Fruit fly (Drosophila melanogaster): Measurements from ENCODE around the gene Dys.
A peak's percentile ranks its signal among the peaks of the same experiment; 100 is the strongest.

The Dys gene

DNA sequence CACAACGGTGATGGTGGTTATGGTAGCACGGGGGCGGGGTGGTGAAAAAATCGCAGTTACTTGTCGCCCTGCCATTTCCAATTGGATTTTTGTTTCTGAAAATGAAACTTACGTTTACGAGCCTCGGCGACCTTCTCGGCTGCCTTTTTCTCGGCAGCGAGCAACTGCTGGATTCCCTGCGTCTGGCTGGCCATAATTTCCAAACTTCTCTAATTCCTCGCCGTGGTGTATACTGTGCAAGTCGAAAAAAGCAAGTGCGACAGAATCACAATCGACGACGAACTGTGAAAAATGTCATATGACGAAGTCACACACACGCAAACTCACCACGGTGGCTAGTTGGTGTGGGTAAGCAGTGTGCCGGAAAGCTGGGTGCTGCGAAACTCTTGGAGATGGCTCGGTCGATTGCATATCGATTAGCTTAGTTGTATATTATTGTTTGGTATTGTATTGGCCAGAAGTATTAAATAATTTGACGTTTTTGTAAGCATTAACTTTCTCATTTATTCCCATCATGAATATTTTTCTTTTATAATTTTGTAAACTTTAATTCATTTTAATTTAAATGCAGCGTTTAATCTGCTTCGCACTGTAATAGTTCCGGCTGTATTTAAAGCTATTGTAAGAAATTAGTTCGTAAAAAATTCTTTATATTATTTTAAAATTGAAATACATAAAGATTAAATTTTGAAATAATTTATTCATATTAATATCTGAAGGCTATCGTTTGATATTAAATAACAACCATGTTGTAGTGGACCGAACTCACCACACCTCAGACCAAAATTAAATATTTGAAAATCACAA is 183.4 kb downstream of the Dys start, which contains the start of gene Vha13 (continued):
- TF ChIP-seq insv (GFP tag; optimal IDR thresholded peaks at IDR 0.05), result peak; percentile 67 to 93
- TF ChIP-seq dysf (GFP tag; IDR thresholded peaks at IDR 0.05), result peak; percentile 63; the same call in 2 of the 3 replicates
- peak; percentile 26 for TF ChIP-seq CG33213 (GFP tag; optimal IDR thresholded peaks at IDR 0.05)
- peak; percentile 16 for TF ChIP-seq CG7786 (GFP tag; optimal IDR thresholded peaks at IDR 0.05)
- TF ChIP-seq CG7987 (GFP tag; optimal IDR thresholded peaks at IDR 0.05), result peak; percentile 57
- no peak for TF ChIP-seq D19A (tag; optimal IDR thresholded peaks at IDR 0.05)
- TF ChIP-seq CG6175 (GFP tag; IDR thresholded peaks at IDR 0.05), result no peak
- peak; percentile 82 for TF ChIP-seq Opbp (GFP tag; IDR thresholded peaks at IDR 0.05; ENCODE audit: partially characterized antibody)
- no peak; the same call in none of the 2 replicates for TF ChIP-seq sna (GFP tag; IDR thresholded peaks at IDR 0.05; ENCODE audit: partially characterized antibody)
- no peak for TF ChIP-seq CG8765 (GFP tag; IDR thresholded peaks at IDR 0.05)
- TF ChIP-seq CG17385 (GFP tag; optimal IDR thresholded peaks at IDR 0.05), result peak; percentile 37
- TF ChIP-seq E2f2 (GFP tag; IDR thresholded peaks at IDR 0.05), result no peak; the same call in 1 of the 2 replicates
- peak; percentile 86 for TF ChIP-seq CG34376 (GFP tag; optimal IDR thresholded peaks at IDR 0.05)
- TF ChIP-seq CG2202 (tag; optimal IDR thresholded peaks at IDR 0.05), result no peak
- peak; percentile 48 for TF ChIP-seq maf-S (GFP tag; optimal IDR thresholded peaks at IDR 0.05)
- no peak for TF ChIP-seq CG13123 (GFP tag; optimal IDR thresholded peaks at IDR 0.05)
- peak; percentile 82 for TF ChIP-seq CG6791 (GFP tag; IDR thresholded peaks at IDR 0.05; ENCODE audit: partially characterized antibody)
- TF ChIP-seq Dip3 (GFP tag; optimal IDR thresholded peaks at IDR 0.05), result peak; percentile 23
- TF ChIP-seq CG2678 (tag; optimal IDR thresholded peaks at IDR 0.05), result no peak
- peak; percentile 51; the same call in 1 of the 3 replicates for TF ChIP-seq Mrtf (GFP tag; IDR thresholded peaks at IDR 0.05)
- peak; percentile 21 for TF ChIP-seq Meics (GFP tag; optimal IDR thresholded peaks at IDR 0.05)
- TF ChIP-seq vfl (GFP tag; optimal IDR thresholded peaks at IDR 0.05), result peak; percentile 10
- TF ChIP-seq sd (tag; optimal IDR thresholded peaks at IDR 0.05), result peak; percentile 47
- no peak for TF ChIP-seq NC2α (GFP tag; optimal IDR thresholded peaks at IDR 0.05)
- peak; percentile 55 for TF ChIP-seq CG14441 (GFP tag; IDR thresholded peaks at IDR 0.05)
- TF ChIP-seq H2.0 (GFP tag; IDR thresholded peaks at IDR 0.05), result peak; percentile 55
- TF ChIP-seq CG8290 (GFP tag; optimal IDR thresholded peaks at IDR 0.05), result no peak
- TF ChIP-seq CG8290 (tag; optimal IDR thresholded peaks at IDR 0.05), result peak in 1 of 2 experiments; percentile 87
- peak; percentile 12 for TF ChIP-seq Fer3 (tag; optimal IDR thresholded peaks at IDR 0.05)
- no peak for TF ChIP-seq HHEX (GFP tag; optimal IDR thresholded peaks at IDR 0.05)
- TF ChIP-seq Deaf1 (tag; optimal IDR thresholded peaks at IDR 0.05), result peak; percentile 61
- peak; percentile 18 for TF ChIP-seq pum (GFP tag; optimal IDR thresholded peaks at IDR 0.05)
- no peak for TF ChIP-seq CG2875 (GFP tag; optimal IDR thresholded peaks at IDR 0.05)
- TF ChIP-seq NFAT (GFP tag; IDR thresholded peaks at IDR 0.05), result peak; percentile 84
- peak; percentile 55 for TF ChIP-seq MBD-R2 (GFP tag; IDR thresholded peaks at IDR 0.05)
- TF ChIP-seq CG1233 (GFP tag; optimal IDR thresholded peaks at IDR 0.05), result no peak
- peak; percentile 53 for TF ChIP-seq HmgZ (tag; optimal IDR thresholded peaks at IDR 0.05)
- TF ChIP-seq gce (GFP tag; IDR thresholded peaks at IDR 0.05), result no peak
- TF ChIP-seq BEAF-32 (GFP tag; optimal IDR thresholded peaks at IDR 0.05), result peak; percentile 72
- TF ChIP-seq CG8089 (GFP tag; optimal IDR thresholded peaks at IDR 0.05), result peak; percentile 25
- peak; percentile 36; the same call in 1 of the 3 replicates for TF ChIP-seq CG34224 (GFP tag; IDR thresholded peaks at IDR 0.05; ENCODE audit: partially characterized antibody)
- peak; percentile 4 for TF ChIP-seq ATbp (GFP tag; optimal IDR thresholded peaks at IDR 0.05)
- no peak for TF ChIP-seq lbe (GFP tag; optimal IDR thresholded peaks at IDR 0.05)
- peak; percentile 44; the same call in 1 of the 3 replicates for TF ChIP-seq ci (GFP tag; IDR thresholded peaks at IDR 0.05)
- peak; percentile 19 for TF ChIP-seq CG15696 (tag; optimal IDR thresholded peaks at IDR 0.05)
- peak; percentile 26; the same call in 1 of the 2 replicates for TF ChIP-seq CG17328 (GFP tag; IDR thresholded peaks at IDR 0.05)
- no peak for TF ChIP-seq CG1529 (GFP tag; optimal IDR thresholded peaks at IDR 0.05)
- peak; percentile 44 for TF ChIP-seq fd64A (GFP tag; optimal IDR thresholded peaks at IDR 0.05)
- peak; percentile 91 for TF ChIP-seq Med (GFP tag)
